Worm (Caenorhabditis elegans): ENCODE data around the gene glr-6.

glr-6 gene

ce11 chrX:6861564-6861963 is 21.0 kb upstream of the glr-6 start:
- no peak for TF ChIP-seq hrde-1 (tag; optimal IDR thresholded peaks at IDR 0.05; ENCODE audit: borderline replicate concordance)
- no peak for TF ChIP-seq ceh-100 (GFP tag; IDR thresholded peaks at IDR 0.05)
- TF ChIP-seq Y67H2A.10 (GFP tag; conservative IDR thresholded peaks at IDR 0.05), result no peak
- TF ChIP-seq rcor-1 (GFP tag; IDR thresholded peaks at IDR 0.05), result no peak
- TF ChIP-seq ztf-25 (GFP tag; IDR thresholded peaks at IDR 0.05), result no peak
- no peak for TF ChIP-seq bed-2 (GFP tag; IDR thresholded peaks at IDR 0.05)
- no peak for TF ChIP-seq Y95B8A.8 (GFP tag; IDR thresholded peaks at IDR 0.05)
- TF ChIP-seq sea-2 (GFP tag; IDR thresholded peaks at IDR 0.05), result no peak
- TF ChIP-seq B0019.2 (GFP tag; conservative IDR thresholded peaks at IDR 0.05), result no peak
- no peak for TF ChIP-seq tlf-1 (GFP tag; optimal IDR thresholded peaks at IDR 0.05)
- TF ChIP-seq nfyb-1 (GFP tag; IDR thresholded peaks at IDR 0.05), result no peak
- no peak for TF ChIP-seq hlh-12 (tag; optimal IDR thresholded peaks at IDR 0.05)
- no peak for TF ChIP-seq hlh-26 (GFP tag; conservative IDR thresholded peaks at IDR 0.05)
- TF ChIP-seq T07F8.4 (tag; optimal IDR thresholded peaks at IDR 0.05), result no peak
- no peak for TF ChIP-seq lag-1 (GFP tag; IDR thresholded peaks at IDR 0.05)

ce11 chrX:6856793-6857192 is 16.3 kb upstream of the glr-6 start:
- TF ChIP-seq T07F8.4 (tag; optimal IDR thresholded peaks at IDR 0.05) (no peak), F55B11.4 (tag; optimal IDR thresholded peaks at IDR 0.05; ENCODE audit: borderline replicate concordance, insufficient read depth) (no peak), repo-1 (tag; optimal IDR thresholded peaks at IDR 0.05) (no peak), lir-1 (GFP tag; conservative IDR thresholded peaks at IDR 0.05) (no peak), sdz-38 (tag; optimal IDR thresholded peaks at IDR 0.05) (no peak), chd-7 (tag; optimal IDR thresholded peaks at IDR 0.05) (no peak), T26A5.8 (tag; optimal IDR thresholded peaks at IDR 0.05) (no peak), B0019.2 (GFP tag; conservative IDR thresholded peaks at IDR 0.05) (no peak), atf-7 (tag; optimal IDR thresholded peaks at IDR 0.05) (no peak), F23B12.7 (tag; optimal IDR thresholded peaks at IDR 0.05; ENCODE audit: insufficient read depth) (no peak), tbp1 (GFP tag; optimal IDR thresholded peaks at IDR 0.05) (no peak), zfh-2 (GFP tag; conservative IDR thresholded peaks at IDR 0.05) (no peak), ztf-18 (tag; optimal IDR thresholded peaks at IDR 0.05) (no peak), nhr-179 (tag; optimal IDR thresholded peaks at IDR 0.05) (no peak), somi-1 (GFP tag; optimal IDR thresholded peaks at IDR 0.05) (no peak), F57A8.1 (GFP tag; optimal IDR thresholded peaks at IDR 0.05) (no peak)

- TF ChIP-seq madf-8 (GFP tag; conservative IDR thresholded peaks at IDR 0.05), result no peak
- TF ChIP-seq snpc-3.4 (tag; optimal IDR thresholded peaks at IDR 0.05), result no peak
- no peak for TF ChIP-seq aptf-2 (GFP tag; conservative IDR thresholded peaks at IDR 0.05)
- no peak for TF ChIP-seq T26A5.8 (tag; optimal IDR thresholded peaks at IDR 0.05)
- TF ChIP-seq tbx-9 (tag; optimal IDR thresholded peaks at IDR 0.05; ENCODE audit: borderline replicate concordance), result no peak
- TF ChIP-seq aptf-3 (GFP tag; IDR thresholded peaks at IDR 0.05), result no peak
- no peak for TF ChIP-seq ekl-4 (GFP tag; IDR thresholded peaks at IDR 0.05)
- no peak for TF ChIP-seq B0019.2 (GFP tag; conservative IDR thresholded peaks at IDR 0.05)
Measured at ce11 chrX:6853318-6853717, 12.8 kb upstream of the glr-6 start, which contains the start of gene rig-3. TSS of gene rig-3 (plus strand) at chrX:6853618.

- TF ChIP-seq T26A5.8 (tag; optimal IDR thresholded peaks at IDR 0.05), result no peak
Measured at ce11 chrX:6850412-6850811, 9.9 kb upstream of the glr-6 start.
